ENCODE assay signal across 3 worm cellular contexts in genomic region chrV:908681-909080, ce11.
A peak's percentile ranks its signal among the peaks of the same experiment; 100 is the strongest.
TF ChIP-seq lines count a peak whose summit lies in the region.

No protein-coding gene starts in this region.

TF ChIP-seq in whole organism, L1 larva, 84 proteins besides CTCF, POLR2A, EP300 and RAD21:
- TF ChIP-seq pqm-1 (tag; optimal IDR thresholded peaks at IDR 0.05; lab: Kevin White, UChicago) (no peak), nhr-84 (tag; optimal IDR thresholded peaks at IDR 0.05; lab: Kevin White, UChicago) (no peak), elt-2 (tag; optimal IDR thresholded peaks at IDR 0.05; lab: Kevin White, UChicago) (no peak), C16A3.4 (tag; optimal IDR thresholded peaks at IDR 0.05; lab: Kevin White, UChicago) (no peak), efl-1 (optimal IDR thresholded peaks at IDR 0.05; lab: Kevin White, UChicago) (no peak), efl-1 (GFP tag; optimal IDR thresholded peaks at IDR 0.05 in 1 of 2; lab: Kevin White, UChicago) (peak in 1 of 2 experiments; percentile 17), nhr-71 (tag; optimal IDR thresholded peaks at IDR 0.05; lab: Kevin White, UChicago) (no peak), egl-27 (tag; optimal IDR thresholded peaks at IDR 0.05; lab: Kevin White, UChicago) (no peak), snu-23 (GFP tag; optimal IDR thresholded peaks at IDR 0.05; lab: Kevin White, UChicago) (no peak), sptf-1 (tag; optimal IDR thresholded peaks at IDR 0.05; lab: Kevin White, UChicago) (no peak), nhr-47 (tag; optimal IDR thresholded peaks at IDR 0.05; lab: Kevin White, UChicago) (no peak), fkh-10 (GFP tag; optimal IDR thresholded peaks at IDR 0.05; lab: Kevin White, UChicago) (no peak), skn-1 (tag; optimal IDR thresholded peaks at IDR 0.05; lab: Kevin White, UChicago) (no peak), lin-14 (GFP tag; optimal IDR thresholded peaks at IDR 0.05; lab: Kevin White, UChicago) (no peak), ets-5 (GFP tag; IDR thresholded peaks at IDR 0.05; lab: Robert Waterston, UW) (0 out of 2 replicates have a peak, but pooled peaks have one; percentile 39), elt-3 (tag; optimal IDR thresholded peaks at IDR 0.05; lab: Kevin White, UChicago) (no peak), snpc-4 (tag; optimal IDR thresholded peaks at IDR 0.05; lab: Kevin White, UChicago) (no peak)

TF ChIP-seq in whole organism, L4 larva, 104 proteins besides CTCF, POLR2A, EP300 and RAD21:
- TF ChIP-seq set-16 (GFP tag; IDR thresholded peaks at IDR 0.05; lab: Robert Waterston, UW) (peak; percentile 88), nhr-42 (GFP tag; IDR thresholded peaks at IDR 0.05; lab: Robert Waterston, UW) (0 out of 2 replicates have a peak, but pooled peaks have one; percentile 4), madf-5 (GFP tag; IDR thresholded peaks at IDR 0.05; lab: Robert Waterston, UW) (no peak)

TF ChIP-seq in whole organism, young adult, 124 proteins besides CTCF, POLR2A, EP300 and RAD21:
- TF ChIP-seq zfh-2 (GFP tag; conservative IDR thresholded peaks at IDR 0.05; lab: Robert Waterston, UW) (peak; percentile 76), gei-17 (GFP tag; optimal IDR thresholded peaks at IDR 0.05; lab: Kevin White, UChicago) (no peak), egrh-3 (GFP tag; IDR thresholded peaks at IDR 0.05; lab: Robert Waterston, UW) (peak; percentile 60; the same call in 1 of the 2 replicates), mcd-1 (GFP tag; IDR thresholded peaks at IDR 0.05; lab: Robert Waterston, UW) (0 out of 2 replicates have a peak, but pooled peaks have one; percentile 10)
